Worm (Caenorhabditis elegans) whole organism, young adult: ENCODE results near the gene R05D3.3.

ENCODE experiments used
- B0261.1 ChIP-seq: sonication (generic microtip); optimal IDR thresholded peaks from 2 replicates; lab custom pipeline; 2016; ENCODE audit warnings: mild to moderate bottlenecking, missing genetic modification characterization, moderate library complexity, missing compliant biosample characterization
- B0336.3 ChIP-seq: fragments of 200-800 bp; sonication (Bioruptor generic); IDR thresholded peaks from 2 replicates; pipeline ENCODE4 v1.3.6; 2022; ENCODE audit warnings: missing genetic modification characterization, missing compliant biosample characterization
- F10E7.11 ChIP-seq: sonication (generic microtip); optimal IDR thresholded peaks from 2 replicates; lab custom pipeline; 2017; ENCODE audit warnings: mild to moderate bottlenecking, missing genetic modification characterization, moderate library complexity, missing compliant biosample characterization
- F33H1.4 ChIP-seq: fragments of 200-800 bp; sonication (Bioruptor generic); IDR thresholded peaks from 2 replicates; pipeline ENCODE4 v1.3.6; 2022; ENCODE audit warnings: missing genetic modification reagents, missing genetic modification characterization, missing compliant biosample characterization
- F39B2.1 ChIP-seq: fragments of 200-800 bp; sonication (Bioruptor generic); IDR thresholded peaks from 2 replicates; pipeline ENCODE4 v1.3.6; 2022; ENCODE audit warnings: missing genetic modification reagents, missing genetic modification characterization, missing compliant biosample characterization
- F55B11.4 ChIP-seq: sonication (generic microtip); optimal IDR thresholded peaks from 2 replicates; lab custom pipeline; 2016; ENCODE audit warnings: missing compliant biosample characterization, missing genetic modification characterization, borderline replicate concordance; ENCODE audit not compliant: insufficient read depth
- K12H6.12 ChIP-seq: fragments of 200-800 bp; sonication (Bioruptor generic); optimal IDR thresholded peaks from 2 replicates; lab custom pipeline; 2018; ENCODE audit warnings: mild to moderate bottlenecking, missing genetic modification characterization, missing compliant biosample characterization
- T26A5.8 ChIP-seq: sonication (generic microtip); optimal IDR thresholded peaks from 2 replicates; lab custom pipeline; 2016; ENCODE audit warnings: missing genetic modification characterization, missing compliant biosample characterization
- Y53F4B.3 ChIP-seq: fragments of 200-800 bp; sonication (Bioruptor generic); IDR thresholded peaks from 2 replicates; pipeline ENCODE4 v1.3.6; 2022; ENCODE audit warnings: missing genetic modification reagents, missing genetic modification characterization, missing compliant biosample characterization
- aptf-2 ChIP-seq: fragments of 200-800 bp; sonication (Bioruptor generic); conservative IDR thresholded peaks from 2 replicates; pipeline ENCODE4 v1.3.6; 2022; ENCODE audit warnings: missing genetic modification reagents, missing genetic modification characterization, missing compliant biosample characterization
- aptf-3 ChIP-seq: fragments of 200-800 bp; sonication (Bioruptor generic); IDR thresholded peaks from 2 replicates; pipeline ENCODE4 v1.3.6; 2022; ENCODE audit warnings: missing genetic modification characterization, missing compliant biosample characterization
- athp-1 ChIP-seq: sonication (generic microtip); optimal IDR thresholded peaks from 2 replicates; lab custom pipeline; 2017; ENCODE audit warnings: mild to moderate bottlenecking, missing genetic modification characterization, missing compliant biosample characterization
- bed-1 ChIP-seq: fragments of 200-800 bp; sonication (Bioruptor generic); IDR thresholded peaks from 2 replicates; pipeline ENCODE4 v1.3.6; 2022; ENCODE audit warnings: missing genetic modification reagents, missing genetic modification characterization, missing compliant biosample characterization
- cebp-2 ChIP-seq: fragments of 200-800 bp; sonication (Bioruptor generic); IDR thresholded peaks from 2 replicates; pipeline ENCODE4 v1.3.6; 2022; ENCODE audit warnings: missing genetic modification characterization, missing compliant biosample characterization
- ceh-91 ChIP-seq: fragments of 200-800 bp; sonication (Bioruptor generic); IDR thresholded peaks from 2 replicates; pipeline ENCODE4 v1.3.6; 2022; ENCODE audit warnings: missing genetic modification reagents, missing genetic modification characterization, missing compliant biosample characterization
- egrh-3 ChIP-seq: fragments of 200-800 bp; sonication (Bioruptor generic); IDR thresholded peaks from 2 replicates; pipeline ENCODE4 v1.3.6; 2022; ENCODE audit warnings: missing genetic modification reagents, missing genetic modification characterization, missing compliant biosample characterization
- him-1 ChIP-seq: sonication (generic microtip); optimal IDR thresholded peaks from 2 replicates; lab custom pipeline; 2016; ENCODE audit warnings: missing genotype, missing genetic modification reagents, missing genetic modification characterization, missing compliant biosample characterization
- hlh-12 ChIP-seq: sonication (generic microtip); optimal IDR thresholded peaks from 2 replicates; lab custom pipeline; 2016; ENCODE audit warnings: missing genetic modification characterization, missing compliant biosample characterization
- hlh-26 ChIP-seq: fragments of 200-800 bp; sonication (Bioruptor generic); conservative IDR thresholded peaks from 2 replicates; pipeline ENCODE4 v1.3.6; 2022; ENCODE audit warnings: missing genetic modification reagents, missing genetic modification characterization, missing compliant biosample characterization
- hmg-1.2 ChIP-seq: fragments of 200-800 bp; sonication (Bioruptor generic); IDR thresholded peaks from 2 replicates; pipeline ENCODE4 v1.3.6; 2022; ENCODE audit warnings: missing genetic modification reagents, missing genetic modification characterization, missing compliant biosample characterization
- hsf-1 ChIP-seq: fragments of 200-800 bp; sonication (Bioruptor generic); IDR thresholded peaks from 2 replicates; pipeline ENCODE4 v1.3.6; 2022; ENCODE audit warnings: missing genetic modification reagents, missing genetic modification characterization, missing compliant biosample characterization
- let-526 ChIP-seq: fragments of 200-800 bp; sonication (Bioruptor generic); IDR thresholded peaks from 2 replicates; pipeline ENCODE4 v1.3.6; 2022; ENCODE audit warnings: missing genetic modification reagents, missing genetic modification characterization, missing compliant biosample characterization
- lin-35 ChIP-seq, 3 experiments: fragments of 150-350 bp in 2 of 3; sonication (generic microtip) in 1 of 3; optimal IDR thresholded peaks; 2 replicates each; lab custom pipeline; 2014 to 2018; ENCODE audit warnings: missing biosample characterization in 3 of 3, missing genetic modification characterization in 3 of 3, missing genetic modification reagents in 3 of 3
- lin-54 ChIP-seq: fragments of 200-800 bp; sonication (Bioruptor generic); optimal IDR thresholded peaks from 2 replicates; lab custom pipeline; 2018; ENCODE audit warnings: mild to moderate bottlenecking, missing genetic modification characterization, missing compliant biosample characterization
- lir-1 ChIP-seq: fragments of 200-800 bp; sonication (Bioruptor generic); conservative IDR thresholded peaks from 2 replicates; pipeline ENCODE4 v1.3.6; 2022; ENCODE audit warnings: missing genetic modification reagents, missing genetic modification characterization, missing compliant biosample characterization
- lsl-1 ChIP-seq: fragments of 200-800 bp; sonication (Bioruptor generic); optimal IDR thresholded peaks from 2 replicates; lab custom pipeline; 2018; ENCODE audit warnings: mild to moderate bottlenecking, missing genetic modification characterization, moderate library complexity, missing compliant biosample characterization
- mes-4 ChIP-seq: sonication (generic microtip); optimal IDR thresholded peaks from 2 replicates; lab custom pipeline; 2016; ENCODE audit warnings: missing genotype, missing genetic modification characterization, missing compliant biosample characterization
- nfya-1 ChIP-seq: sonication (generic microtip); optimal IDR thresholded peaks from 2 replicates; lab custom pipeline; 2017; ENCODE audit warnings: antibody characterized with exemption, missing compliant biosample characterization, missing genetic modification characterization, borderline replicate concordance; ENCODE audit not compliant: insufficient read depth
- nfyb-1 ChIP-seq: fragments of 200-800 bp; sonication (Bioruptor generic); IDR thresholded peaks from 2 replicates; pipeline ENCODE4 v1.3.6; 2022; ENCODE audit warnings: missing genetic modification reagents, missing genetic modification characterization, missing compliant biosample characterization
- nhr-80 ChIP-seq: sonication (generic microtip); optimal IDR thresholded peaks from 2 replicates; lab custom pipeline; 2016; ENCODE audit warnings: missing genetic modification characterization, missing compliant biosample characterization
- pha-4 ChIP-seq: fragments of 150-350 bp; sonication (generic microtip); optimal IDR thresholded peaks from 2 replicates; lab custom pipeline; 2014; ENCODE audit warnings: missing biosample characterization, missing genetic modification reagents, missing genetic modification characterization
- rcor-1 ChIP-seq: fragments of 200-800 bp; sonication (Bioruptor generic); IDR thresholded peaks from 2 replicates; pipeline ENCODE4 v1.3.6; 2022; ENCODE audit warnings: missing genetic modification reagents, missing genetic modification characterization, missing compliant biosample characterization
- rpc-1 ChIP-seq, 2 experiments: fragments of 150-350 bp in 1 of 2; sonication (generic microtip) in 1 of 2; optimal IDR thresholded peaks; 2 replicates each; lab custom pipeline; 2014 to 2018; ENCODE audit warnings: missing biosample characterization in 1 of 2, missing genetic modification characterization in 1 of 2, missing genetic modification reagents in 1 of 2, missing genotype in 1 of 2
- sdz-38 ChIP-seq: sonication (generic microtip); optimal IDR thresholded peaks from 2 replicates; lab custom pipeline; 2016; ENCODE audit warnings: missing genotype, missing genetic modification characterization, missing compliant biosample characterization

R05D3.3 gene

ce11 chrIII:8402633-8403032 is 38.8 kb downstream of the R05D3.3 start:
- TF ChIP-seq Y53F4B.3 (GFP tag; lab: Robert Waterston, UW) (no peak), aptf-3 (GFP tag; lab: Robert Waterston, UW) (no peak), cebp-2 (no peak), lir-1 (GFP tag; lab: Robert Waterston, UW) (no peak), mes-4 (tag; lab: Kevin White, UChicago) (no peak), lsl-1 (GFP tag; lab: Kevin White, UChicago) (no peak), nfyb-1 (GFP tag; lab: Robert Waterston, UW) (no peak), B0261.1 (tag; lab: Kevin White, UChicago) (no peak), rcor-1 (GFP tag; lab: Robert Waterston, UW) (no peak), sdz-38 (no peak), hlh-12 (no peak), athp-1 (tag; lab: Kevin White, UChicago) (no peak), hlh-26 (GFP tag; lab: Robert Waterston, UW) (no peak), ceh-91 (GFP tag; lab: Robert Waterston, UW) (no peak), him-1 (no peak), rpc-1 (optimal IDR thresholded peaks at IDR 0.05; lab: Kevin White, UChicago) (no peak), rpc-1 (tag; optimal IDR thresholded peaks at IDR 0.05; lab: Kevin White, UChicago) (no peak), B0336.3 (GFP tag; lab: Robert Waterston, UW) (no peak)

DNA sequence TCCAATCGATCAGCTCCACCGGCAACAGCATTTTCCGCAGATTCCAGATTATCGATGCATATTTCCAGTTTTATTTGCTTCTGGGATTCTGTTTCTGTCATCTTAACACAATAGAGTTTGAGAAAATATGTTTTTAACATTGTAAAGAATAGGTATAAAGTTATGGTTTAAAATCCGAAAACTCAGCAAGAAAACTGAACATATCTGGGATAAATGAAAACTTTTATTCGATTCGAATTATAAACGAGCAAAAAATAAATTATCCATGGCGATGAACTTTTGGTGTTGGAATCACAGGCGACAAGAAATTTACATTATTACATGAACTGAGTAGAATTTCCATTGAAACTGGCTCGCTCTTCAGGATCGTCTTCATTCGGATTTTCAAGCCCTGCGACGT is 39.7 kb downstream of the R05D3.3 start, which contains the start of gene cutc-1:
TSS of gene cutc-1 (minus strand) at position 101 of the 400 bp plus-strand sequence.
- no peak for TF ChIP-seq hmg-1.2 (GFP tag; lab: Robert Waterston, UW)
- TF ChIP-seq pha-4, result no peak
- no peak for TF ChIP-seq F39B2.1 (GFP tag; lab: Robert Waterston, UW)
- no peak for TF ChIP-seq nfyb-1 (GFP tag; lab: Robert Waterston, UW)

ce11 chrIII:8405449-8405962 is 41.7 kb downstream of the R05D3.3 start, which contains the start of the genes ubxn-4 and cyy-1:
TSS of gene ubxn-4 (minus strand) at chrIII:8405562.
TSS of gene cyy-1 (plus strand) at chrIII:8405874.
- TF ChIP-seq F55B11.4 (tag; lab: Kevin White, UChicago), result no peak
- no peak for TF ChIP-seq aptf-2 (GFP tag; lab: Robert Waterston, UW)
- no peak for TF ChIP-seq mes-4 (tag; lab: Kevin White, UChicago)
- no peak for TF ChIP-seq F10E7.11
- no peak for TF ChIP-seq him-1
- no peak for TF ChIP-seq hlh-26 (GFP tag; lab: Robert Waterston, UW)

- no peak for TF ChIP-seq sdz-38
- TF ChIP-seq B0336.3 (GFP tag; lab: Robert Waterston, UW), result no peak
- no peak for TF ChIP-seq hlh-12
- TF ChIP-seq nfya-1 (tag; lab: Kevin White, UChicago), result no peak
- no peak for TF ChIP-seq hsf-1 (GFP tag; lab: Robert Waterston, UW)
- TF ChIP-seq cebp-2, result no peak
- TF ChIP-seq T26A5.8, result no peak
- no peak for TF ChIP-seq K12H6.12 (tag; lab: Kevin White, UChicago)
- TF ChIP-seq lin-54, result no peak
- no peak for TF ChIP-seq egrh-3
- no peak for TF ChIP-seq F33H1.4 (GFP tag; lab: Robert Waterston, UW)
- no peak for TF ChIP-seq bed-1 (GFP tag; lab: Robert Waterston, UW)
- TF ChIP-seq let-526, result no peak
These were observed 45.4 kb downstream of the R05D3.3 start, which contains the start of gene ZK353.9 for ce11 chrIII:8409166-8409565. TSS of gene ZK353.9 (plus strand) at chrIII:8409496.

ce11 chrIII:8410747-8411146 is 46.9 kb downstream of the R05D3.3 start:
- TF ChIP-seq nhr-80 (tag; lab: Kevin White, UChicago) (peak; percentile 1), lin-35 (GFP tag; optimal IDR thresholded peaks at IDR 0.05; lab: Kevin White, UChicago) (no peak)
